Fruit fly (Drosophila melanogaster) whole organism, pupa: ENCODE measurements around the gene qless.

Source experiments
- CG10348 ChIP-seq: fragments of 200-800 bp; sonication (Bioruptor generic); IDR thresholded peaks from 2 replicates; pipeline ENCODE4 v1.3.6; 2022; ENCODE audit warnings: missing biosample characterization, missing genetic modification characterization
- CG12605 ChIP-seq: fragments of 200-800 bp; sonication (Bioruptor generic); IDR thresholded peaks from 2 replicates; pipeline ENCODE4 v1.3.6; 2022; ENCODE audit warnings: missing biosample characterization, missing genetic modification characterization
- CG13204 ChIP-seq: fragments of 200-800 bp; sonication (Bioruptor generic); optimal IDR thresholded peaks from 2 replicates; lab custom pipeline; 2018; ENCODE audit warnings: missing biosample characterization, mild to moderate bottlenecking, missing genetic modification characterization, moderate library complexity
- CG14655 ChIP-seq: fragments of 200-800 bp; sonication (Bioruptor generic); optimal IDR thresholded peaks from 3 replicates; lab custom pipeline; 2017; ENCODE audit warnings: mild to moderate bottlenecking, missing biosample characterization, missing genetic modification reagents, missing genetic modification characterization
- CG15710 ChIP-seq: fragments of 200-800 bp; sonication (Bioruptor generic); optimal IDR thresholded peaks from 2 replicates; lab custom pipeline; 2018; ENCODE audit warnings: missing biosample characterization, mild to moderate bottlenecking, missing genetic modification characterization, moderate library complexity
- CG17806 ChIP-seq: fragments of 200-800 bp; sonication (Bioruptor generic); optimal IDR thresholded peaks from 2 replicates; lab custom pipeline; 2018; ENCODE audit warnings: missing biosample characterization, mild to moderate bottlenecking, missing genetic modification characterization, moderate library complexity
- CG32121 ChIP-seq: fragments of 200-800 bp; sonication (Bioruptor generic); IDR thresholded peaks from 2 replicates; pipeline ENCODE4 v1.3.6; 2022; ENCODE audit warnings: missing biosample characterization, missing genetic modification characterization
- CG34367 ChIP-seq: fragments of 200-800 bp; sonication (Bioruptor generic); optimal IDR thresholded peaks from 2 replicates; lab custom pipeline; 2018; ENCODE audit warnings: missing biosample characterization, mild to moderate bottlenecking, missing genetic modification characterization
- CG4496 ChIP-seq: fragments of 200-800 bp; sonication (Bioruptor generic); IDR thresholded peaks from 3 replicates; pipeline ENCODE4 v1.3.6; 2022; ENCODE audit warnings: missing biosample characterization, missing genetic modification characterization
- CG8159 ChIP-seq: fragments of 200-800 bp; sonication (Bioruptor generic); optimal IDR thresholded peaks from 3 replicates; lab custom pipeline; 2018; ENCODE audit warnings: missing biosample characterization, mild to moderate bottlenecking, missing genetic modification characterization, moderate library complexity
- CG8301 ChIP-seq: fragments of 200-800 bp; sonication (Bioruptor generic); optimal IDR thresholded peaks from 2 replicates; lab custom pipeline; 2018; ENCODE audit warnings: missing biosample characterization, mild to moderate bottlenecking, missing genetic modification characterization
- CG9948 ChIP-seq: fragments of 200-800 bp; sonication (Bioruptor generic); optimal IDR thresholded peaks from 2 replicates; lab custom pipeline; 2018; ENCODE audit warnings: missing biosample characterization, mild to moderate bottlenecking, missing genetic modification characterization, moderate library complexity
- D1 ChIP-seq: fragments of 200-800 bp; sonication (Bioruptor generic); optimal IDR thresholded peaks from 2 replicates; lab custom pipeline; 2018; ENCODE audit warnings: missing biosample characterization, mild to moderate bottlenecking, missing genetic modification characterization, moderate library complexity
- EcR ChIP-seq: fragments of 200-800 bp; sonication (Bioruptor generic); optimal IDR thresholded peaks from 3 replicates; lab custom pipeline; 2019; ENCODE audit warnings: missing biosample characterization, missing genetic modification characterization, mild to moderate bottlenecking, moderate library complexity, missing genetic modification reagents
- Ets98B ChIP-seq: fragments of 200-800 bp; sonication (Bioruptor generic); IDR thresholded peaks from 2 replicates; pipeline ENCODE4 v1.3.6; 2022; ENCODE audit warnings: missing biosample characterization, missing genetic modification characterization
- Pif1A ChIP-seq: fragments of 200-800 bp; sonication (Bioruptor generic); optimal IDR thresholded peaks from 3 replicates; lab custom pipeline; 2016; ENCODE audit warnings: missing biosample characterization, missing genetic modification characterization
- Pif1B ChIP-seq: fragments of 200-800 bp; sonication (Bioruptor generic); optimal IDR thresholded peaks from 3 replicates; lab custom pipeline; 2016; ENCODE audit warnings: missing biosample characterization, missing genetic modification characterization
- Snoo ChIP-seq: fragments of 200-800 bp; sonication (Bioruptor generic); optimal IDR thresholded peaks from 3 replicates; lab custom pipeline; 2017; ENCODE audit warnings: missing biosample characterization, mild to moderate bottlenecking, missing genetic modification characterization, inconsistent platforms
- fd96Ca ChIP-seq: fragments of 200-800 bp; sonication (Bioruptor generic); IDR thresholded peaks from 3 replicates; pipeline ENCODE4 v1.3.6; 2022; ENCODE audit warnings: missing biosample characterization, missing genetic modification characterization
- gl ChIP-seq: fragments of 200-800 bp; sonication (Bioruptor generic); optimal IDR thresholded peaks from 2 replicates; lab custom pipeline; 2018; ENCODE audit warnings: missing biosample characterization, mild to moderate bottlenecking, missing genetic modification characterization
- rn ChIP-seq: fragments of 200-800 bp; sonication (Bioruptor generic); IDR thresholded peaks from 2 replicates; pipeline ENCODE4 v1.3.6; 2022; ENCODE audit warnings: missing biosample characterization, missing genetic modification characterization

qless gene

DNA sequence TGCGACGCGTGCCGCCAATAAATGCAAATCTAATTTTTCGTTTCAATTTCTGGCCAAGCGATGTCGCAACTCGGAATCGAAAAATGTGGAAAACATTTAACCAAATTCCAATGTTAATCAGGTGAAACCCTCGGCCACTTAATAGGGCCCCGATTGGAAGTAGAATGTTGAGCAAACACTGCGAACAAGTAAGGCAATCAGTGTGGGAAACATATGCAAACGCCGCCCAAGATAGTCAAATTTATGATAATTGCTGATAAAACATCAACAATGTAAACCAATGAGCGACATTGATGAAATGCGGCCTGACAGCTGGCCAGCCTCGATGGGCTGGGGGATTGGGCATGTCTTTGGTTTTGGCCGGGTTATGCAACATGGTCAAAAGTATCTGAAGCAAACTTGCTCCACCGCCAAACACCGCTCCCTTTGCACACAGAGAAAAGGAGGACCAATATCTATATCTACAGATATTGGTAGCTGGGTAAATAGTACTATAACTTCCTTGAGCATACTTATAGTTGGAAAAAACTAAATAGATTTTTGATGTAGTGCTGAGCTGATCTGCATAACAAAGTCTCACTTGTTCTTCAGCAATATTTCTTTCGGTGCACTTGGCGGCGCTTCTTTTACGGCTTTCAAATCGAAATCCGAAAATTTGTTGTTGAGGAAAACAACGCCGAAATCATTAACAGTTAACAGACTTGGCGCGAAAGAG is 5.0 kb downstream of the qless start:
- no peak for TF ChIP-seq gl (tag; lab: Kevin White, UChicago)
- peak; percentile 60 for TF ChIP-seq Pif1B (GFP tag; lab: Kevin White, UChicago)
- peak; percentile 22; the same call in 1 of the 2 replicates for TF ChIP-seq CG32121
- peak; percentile 15 for TF ChIP-seq CG14655 (GFP tag; lab: Kevin White, UChicago)
- no peak for TF ChIP-seq D1 (tag; lab: Kevin White, UChicago)
- TF ChIP-seq CG8301 (tag; lab: Kevin White, UChicago) = peak; percentile 52
- peak; percentile 74 for TF ChIP-seq Snoo
- peak; percentile 58; the same call in 2 of the 3 replicates for TF ChIP-seq CG4496
- TF ChIP-seq Ets98B = peak; percentile 40; the same call in 1 of the 2 replicates
- peak; percentile 65; the same call in 2 of the 3 replicates for TF ChIP-seq fd96Ca (GFP tag; lab: Robert Waterston, UW)
- peak; percentile 58 for TF ChIP-seq Pif1A (GFP tag; lab: Kevin White, UChicago)
- TF ChIP-seq rn = no peak

DNA sequence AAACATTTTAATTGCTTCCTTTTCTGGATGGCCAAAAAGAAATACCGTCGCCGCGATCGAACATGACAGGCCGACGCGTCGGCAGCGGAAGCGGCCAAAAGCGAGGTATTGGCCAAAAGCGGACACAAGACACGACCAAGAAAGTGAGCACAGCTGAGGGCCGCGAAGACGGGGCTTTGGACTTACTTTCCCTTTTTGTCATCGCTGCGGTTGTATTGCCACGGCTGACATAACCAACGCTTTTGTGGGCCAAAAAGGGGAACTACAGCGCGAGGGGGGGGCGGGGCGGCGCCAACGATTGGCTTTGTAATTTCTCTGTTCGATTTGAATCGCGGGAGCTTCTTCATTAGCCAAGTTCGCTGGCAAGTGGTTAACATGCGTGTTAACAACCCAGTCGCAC is 6.6 kb downstream of the qless start:
- TF ChIP-seq CG14655 (GFP tag; lab: Kevin White, UChicago) = no peak
- no peak for TF ChIP-seq CG17806 (tag; lab: Kevin White, UChicago)
- TF ChIP-seq CG8301 (tag; lab: Kevin White, UChicago) = no peak
- no peak for TF ChIP-seq CG4496
- no peak for TF ChIP-seq D1 (tag; lab: Kevin White, UChicago)
- no peak for TF ChIP-seq EcR (GFP tag; lab: Kevin White, UChicago)
- TF ChIP-seq rn = no peak
- TF ChIP-seq CG8159 = no peak
- no peak for TF ChIP-seq Snoo
- no peak for TF ChIP-seq CG12605 (GFP tag; lab: Robert Waterston, UW)
- no peak for TF ChIP-seq CG10348
- TF ChIP-seq CG15710 = no peak
- TF ChIP-seq fd96Ca (GFP tag; lab: Robert Waterston, UW) = no peak
- no peak for TF ChIP-seq Pif1A (GFP tag; lab: Kevin White, UChicago)
- TF ChIP-seq Ets98B = no peak
- TF ChIP-seq gl (tag; lab: Kevin White, UChicago) = no peak

DNA sequence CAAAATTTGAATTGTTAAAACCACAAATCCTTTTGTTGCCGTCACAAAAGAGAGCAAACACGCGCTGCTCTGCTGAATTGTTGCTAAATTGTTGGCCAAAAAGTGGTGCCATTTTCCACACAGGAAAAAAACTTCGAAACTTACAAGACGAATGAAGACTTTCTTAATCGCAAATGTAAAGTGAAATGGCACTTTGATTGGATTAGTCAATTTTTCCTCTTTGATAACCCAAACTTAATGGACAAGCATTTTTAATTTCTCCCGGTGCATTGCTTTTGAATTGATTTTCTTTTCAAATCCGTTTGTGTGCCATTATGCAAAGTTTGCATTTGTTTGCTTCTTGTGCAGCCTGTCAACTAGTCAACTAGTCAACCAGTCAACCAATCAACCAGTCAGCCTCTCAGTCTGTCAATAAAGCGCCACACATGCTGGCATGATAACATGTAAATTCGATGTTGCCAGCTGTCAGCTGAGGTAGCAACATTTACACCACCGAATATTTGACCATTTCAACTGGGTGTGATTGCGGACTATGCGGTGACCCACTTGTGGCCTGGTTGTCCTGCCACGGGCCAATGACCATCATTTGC is 9.2 kb downstream of the qless start:
- TF ChIP-seq Pif1B (GFP tag; lab: Kevin White, UChicago) (no peak), CG32121 (peak; percentile 75), CG15710 (no peak), Snoo (no peak), CG12605 (GFP tag; lab: Robert Waterston, UW) (peak; percentile 30; the same call in 1 of the 2 replicates), Ets98B (peak; percentile 80), CG10348 (no peak), CG13204 (GFP tag; lab: Kevin White, UChicago) (no peak), D1 (tag; lab: Kevin White, UChicago) (no peak), CG9948 (tag; lab: Kevin White, UChicago) (no peak), fd96Ca (GFP tag; lab: Robert Waterston, UW) (peak; percentile 78), CG14655 (GFP tag; lab: Kevin White, UChicago) (no peak), Pif1A (GFP tag; lab: Kevin White, UChicago) (peak; percentile 10), CG8301 (tag; lab: Kevin White, UChicago) (no peak), CG8159 (no peak), CG4496 (peak; percentile 83), EcR (GFP tag; lab: Kevin White, UChicago) (no peak), rn (no peak), CG34367 (tag; lab: Kevin White, UChicago) (no peak), CG17806 (tag; lab: Kevin White, UChicago) (no peak), gl (tag; lab: Kevin White, UChicago) (no peak)

DNA sequence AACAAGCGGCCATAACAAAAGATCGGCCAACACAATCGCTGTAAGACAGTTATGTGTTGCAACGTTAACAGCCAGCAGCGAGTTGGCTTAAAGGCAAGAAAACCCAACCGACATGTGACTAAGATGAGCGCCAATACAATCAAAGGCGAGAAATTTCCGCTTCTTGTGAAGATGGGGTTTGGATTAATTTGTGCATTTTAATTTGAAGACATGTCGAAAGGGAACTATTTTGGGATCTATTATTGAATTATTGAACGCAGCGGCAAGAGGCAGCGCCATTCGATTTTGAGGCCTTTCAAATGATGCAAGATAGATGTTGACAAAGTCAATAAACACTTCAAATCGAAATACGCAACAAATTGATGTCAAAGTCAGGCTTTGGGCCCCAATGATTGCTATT is 11.3 kb downstream of the qless start:
- no peak for TF ChIP-seq CG12605 (GFP tag; lab: Robert Waterston, UW)
- TF ChIP-seq gl (tag; lab: Kevin White, UChicago) = no peak
- no peak for TF ChIP-seq Pif1A (GFP tag; lab: Kevin White, UChicago)
- no peak for TF ChIP-seq CG14655 (GFP tag; lab: Kevin White, UChicago)
- no peak for TF ChIP-seq Pif1B (GFP tag; lab: Kevin White, UChicago)
- TF ChIP-seq CG9948 (tag; lab: Kevin White, UChicago) = no peak
- no peak for TF ChIP-seq CG10348
- no peak for TF ChIP-seq CG4496
- TF ChIP-seq fd96Ca (GFP tag; lab: Robert Waterston, UW) = no peak
- no peak for TF ChIP-seq Snoo
- no peak for TF ChIP-seq CG8301 (tag; lab: Kevin White, UChicago)
- no peak for TF ChIP-seq Ets98B
- TF ChIP-seq CG15710 = no peak
- TF ChIP-seq CG17806 (tag; lab: Kevin White, UChicago) = no peak
- TF ChIP-seq CG32121 = no peak
- no peak for TF ChIP-seq CG13204 (GFP tag; lab: Kevin White, UChicago)
- TF ChIP-seq CG34367 (tag; lab: Kevin White, UChicago) = no peak
- TF ChIP-seq D1 (tag; lab: Kevin White, UChicago) = no peak
- no peak for TF ChIP-seq rn
- TF ChIP-seq EcR (GFP tag; lab: Kevin White, UChicago) = no peak

DNA sequence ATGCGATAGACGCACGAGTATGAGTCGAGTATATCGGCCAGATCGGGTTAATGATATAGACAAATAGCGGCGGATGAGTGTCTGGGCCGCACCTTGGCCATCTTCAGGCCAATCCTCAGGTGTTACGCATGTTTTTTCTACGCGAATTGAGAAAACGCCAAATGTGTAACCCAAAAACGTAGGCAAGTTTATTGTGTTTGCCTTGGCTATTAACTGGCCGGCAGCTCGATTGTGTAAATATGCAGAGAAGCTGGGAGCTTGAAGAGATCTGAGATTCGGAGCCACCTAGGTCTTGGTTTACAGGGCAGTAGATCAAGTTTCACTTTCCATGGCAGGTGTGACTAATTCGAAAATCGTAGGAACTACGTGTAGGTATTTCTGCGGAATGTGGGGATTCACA is 12.4 kb downstream of the qless start:
- TF ChIP-seq CG12605 (GFP tag; lab: Robert Waterston, UW) = no peak
- TF ChIP-seq CG32121 = no peak
- no peak for TF ChIP-seq CG34367 (tag; lab: Kevin White, UChicago)
- TF ChIP-seq CG8301 (tag; lab: Kevin White, UChicago) = no peak
- TF ChIP-seq Ets98B = no peak
- no peak for TF ChIP-seq CG8159
- no peak for TF ChIP-seq CG9948 (tag; lab: Kevin White, UChicago)
- no peak for TF ChIP-seq CG14655 (GFP tag; lab: Kevin White, UChicago)
- no peak for TF ChIP-seq gl (tag; lab: Kevin White, UChicago)
- no peak for TF ChIP-seq rn
- no peak for TF ChIP-seq CG13204 (GFP tag; lab: Kevin White, UChicago)
- TF ChIP-seq CG10348 = no peak
- no peak for TF ChIP-seq Snoo
- TF ChIP-seq Pif1A (GFP tag; lab: Kevin White, UChicago) = no peak
- no peak for TF ChIP-seq Pif1B (GFP tag; lab: Kevin White, UChicago)
- no peak for TF ChIP-seq CG15710
- TF ChIP-seq D1 (tag; lab: Kevin White, UChicago) = no peak
